Worm (Caenorhabditis elegans): ENCODE results near the gene Y38H6C.4.
A peak's percentile ranks its signal among the peaks of the same experiment; 100 is the strongest.

DNA sequence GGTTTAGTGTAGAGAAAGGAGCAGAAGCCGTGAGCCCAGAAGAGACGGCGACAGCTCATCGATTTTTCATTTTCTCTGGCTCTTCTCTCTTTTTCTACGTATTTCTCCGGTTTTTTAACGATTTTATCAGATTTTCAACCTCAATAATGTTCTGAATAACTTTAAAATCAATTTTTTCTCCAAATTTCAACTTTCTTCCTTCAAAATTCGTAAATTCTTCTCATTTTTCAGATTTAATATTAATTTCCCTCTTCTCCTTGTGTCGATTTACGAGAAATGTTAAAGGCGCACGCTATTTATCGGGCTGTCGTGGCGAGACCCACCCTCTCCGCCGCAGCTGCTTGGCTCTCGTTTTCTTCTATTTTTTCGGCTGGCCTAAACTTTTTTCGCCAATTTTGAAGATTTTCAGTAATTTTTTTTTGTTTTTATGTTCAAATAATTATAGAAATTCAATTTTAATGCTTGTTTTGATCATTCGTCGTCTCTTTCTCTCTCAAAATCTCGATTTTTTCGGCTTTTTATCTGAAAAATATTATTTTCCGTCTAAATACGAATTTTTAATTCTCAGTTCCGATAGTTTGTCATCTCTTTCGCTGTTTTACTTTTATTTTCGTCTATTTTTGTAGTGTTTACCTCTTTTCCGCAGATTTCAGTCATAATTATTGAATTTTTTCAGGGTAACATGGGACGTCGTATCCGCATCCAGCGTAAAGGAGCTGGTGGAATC is 25.7 kb downstream of the Y38H6C.4 start, which contains the start of the genes calf-1 and rpl-2:
- peak; percentile 33 for TF ChIP-seq W03F9.2 (tag; optimal IDR thresholded peaks at IDR 0.05)
- no peak for TF ChIP-seq dao-5 (tag; optimal IDR thresholded peaks at IDR 0.05)
